Worm (Caenorhabditis elegans): ENCODE measurements around the gene C05D11.5.

The C05D11.5 gene

DNA sequence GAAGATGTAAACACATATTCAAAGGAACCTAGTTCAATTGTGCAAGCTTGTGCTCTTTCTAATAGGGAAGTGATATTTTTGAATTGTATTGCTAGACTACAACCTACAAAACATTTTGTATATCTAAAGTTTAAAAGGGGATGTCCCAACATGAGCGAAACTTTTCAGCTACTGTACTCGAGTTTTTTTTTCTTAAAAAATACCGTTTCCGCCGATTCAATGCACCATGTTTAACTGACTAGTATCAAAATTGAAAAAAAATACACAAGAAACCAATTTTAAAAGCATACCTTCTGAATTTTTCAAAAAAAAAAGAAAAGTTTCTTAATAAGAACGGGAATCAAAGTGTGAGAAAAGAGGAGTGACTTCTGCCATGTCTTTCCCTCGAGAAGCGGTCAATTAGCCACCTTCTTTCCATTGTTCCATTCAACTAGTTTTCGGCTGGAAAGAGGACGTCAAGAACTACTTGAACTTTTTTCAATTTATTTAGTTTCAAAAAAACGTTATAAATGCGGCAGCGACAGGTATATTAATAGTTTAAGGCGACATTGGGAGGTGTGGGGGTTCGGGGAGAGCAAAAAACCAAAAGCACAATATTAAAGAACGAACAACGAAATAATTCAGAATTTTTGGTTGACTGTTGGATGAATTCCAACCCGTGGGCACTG is 3.6 kb upstream of the C05D11.5 start, which contains the start of gene nas-4:
TSS of gene nas-4 (minus strand) at position 351 of the 668 bp plus-strand sequence.
- TF ChIP-seq nhr-28 (tag; optimal IDR thresholded peaks at IDR 0.05) (no peak), ceh-83 (GFP tag; optimal IDR thresholded peaks at IDR 0.05) (no peak), unc-62 (GFP tag; optimal IDR thresholded peaks at IDR 0.05) (no peak), lsy-2 (tag; optimal IDR thresholded peaks at IDR 0.05) (no peak), ces-1 (GFP tag; optimal IDR thresholded peaks at IDR 0.05) (no peak), nhr-237 (tag; optimal IDR thresholded peaks at IDR 0.05) (no peak), tbx-8 (GFP tag; optimal IDR thresholded peaks at IDR 0.05) (no peak), cnd-1 (tag; optimal IDR thresholded peaks at IDR 0.05) (no peak), snpc-4 (tag; optimal IDR thresholded peaks at IDR 0.05) (no peak), blmp-1 (tag; optimal IDR thresholded peaks at IDR 0.05) (no peak), bed-3 (GFP tag; optimal IDR thresholded peaks at IDR 0.05) (no peak), zip-8 (tag; optimal IDR thresholded peaks at IDR 0.05) (no peak), sem-2 (GFP tag; optimal IDR thresholded peaks at IDR 0.05) (no peak), nhr-12 (tag; optimal IDR thresholded peaks at IDR 0.05) (no peak), nhr-76 (tag; optimal IDR thresholded peaks at IDR 0.05) (no peak), ztf-11 (tag; optimal IDR thresholded peaks at IDR 0.05) (no peak), unc-39 (tag; optimal IDR thresholded peaks at IDR 0.05) (no peak), lin-13 (tag; optimal IDR thresholded peaks at IDR 0.05) (no peak), mls-2 (tag; optimal IDR thresholded peaks at IDR 0.05) (no peak), M03D4.4 (tag; optimal IDR thresholded peaks at IDR 0.05) (no peak)

DNA sequence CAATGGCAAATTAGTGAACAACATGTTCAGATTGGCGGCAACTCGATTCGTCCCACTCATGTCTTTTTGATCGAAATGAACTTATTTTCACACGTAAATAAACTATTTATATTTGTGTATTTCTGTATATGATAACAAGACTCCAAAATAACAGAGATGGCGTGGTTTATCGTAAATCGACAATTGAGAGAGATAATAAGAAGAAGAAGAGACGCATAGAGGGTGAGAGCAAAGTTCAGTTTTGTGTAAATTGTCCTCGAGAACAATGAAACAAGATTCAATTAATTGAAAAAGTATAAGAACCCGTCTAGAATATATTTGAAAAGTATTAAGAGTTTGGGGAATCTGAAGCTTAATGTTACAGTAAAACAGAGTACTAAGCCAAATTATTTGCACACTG is 384 bp downstream of the C05D11.5 start:
- TF ChIP-seq lin-13 (tag; optimal IDR thresholded peaks at IDR 0.05) (no peak), flh-1 (GFP tag; optimal IDR thresholded peaks at IDR 0.05) (no peak), lsy-2 (tag; optimal IDR thresholded peaks at IDR 0.05) (no peak)

DNA sequence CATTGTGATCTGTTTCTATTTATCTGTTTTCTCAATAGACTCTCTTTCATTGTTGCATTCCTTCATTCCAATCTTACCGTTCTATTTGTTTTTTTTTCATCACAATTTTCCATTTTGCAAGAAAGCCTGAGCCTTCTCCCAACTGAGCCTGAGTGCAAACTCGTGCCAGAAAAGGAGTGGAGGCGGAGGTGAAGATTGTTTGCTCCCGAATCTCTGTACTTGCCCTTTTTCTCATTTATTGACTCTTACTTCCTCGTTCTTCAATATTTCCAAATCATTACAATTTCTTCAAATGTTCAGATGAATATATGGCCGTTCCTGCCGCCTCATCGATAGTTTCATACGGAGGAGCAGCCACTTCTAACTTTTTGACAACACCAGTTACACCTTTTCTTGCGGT is 5.0 kb downstream of the C05D11.5 start, which contains the start of gene let-756:
TSS of gene let-756 (plus strand) at position 301 of the 400 bp plus-strand sequence.
- TF ChIP-seq bed-3 (GFP tag; optimal IDR thresholded peaks at IDR 0.05) (no peak), ceh-43 (GFP tag; optimal IDR thresholded peaks at IDR 0.05) (no peak), nhr-12 (tag; optimal IDR thresholded peaks at IDR 0.05) (no peak), lsy-2 (tag; optimal IDR thresholded peaks at IDR 0.05) (no peak), drap-1 (GFP tag; optimal IDR thresholded peaks at IDR 0.05) (no peak), nhr-76 (tag; optimal IDR thresholded peaks at IDR 0.05) (no peak), ham-2 (GFP tag; optimal IDR thresholded peaks at IDR 0.05) (no peak), unc-39 (tag; optimal IDR thresholded peaks at IDR 0.05) (no peak), sem-2 (GFP tag; optimal IDR thresholded peaks at IDR 0.05) (no peak), snpc-4 (tag; optimal IDR thresholded peaks at IDR 0.05) (no peak), flh-1 (GFP tag; optimal IDR thresholded peaks at IDR 0.05) (no peak), elt-1 (tag; optimal IDR thresholded peaks at IDR 0.05; ENCODE audit: borderline replicate concordance, insufficient read depth) (no peak)

DNA sequence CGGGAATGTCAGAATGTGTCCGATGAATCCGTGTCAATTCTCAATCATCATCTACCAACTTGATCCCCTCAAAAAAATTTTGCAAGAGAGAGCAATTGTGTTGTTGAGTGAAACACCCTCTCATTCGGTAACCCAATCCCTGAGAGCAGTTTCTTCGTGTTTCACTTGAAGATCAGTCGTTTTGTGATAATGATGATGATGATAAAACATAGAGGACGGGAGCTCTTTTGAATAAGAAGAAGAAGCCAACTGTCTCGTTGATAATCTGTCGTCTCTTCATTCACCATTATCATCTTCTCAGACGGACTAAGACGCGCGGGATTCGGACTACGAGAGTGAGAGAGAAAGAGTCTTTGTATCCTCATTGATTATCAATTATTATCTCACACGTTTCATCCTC is 6.7 kb downstream of the C05D11.5 start:
- TF ChIP-seq M03D4.4 (tag; optimal IDR thresholded peaks at IDR 0.05) (no peak), zip-8 (tag; optimal IDR thresholded peaks at IDR 0.05) (no peak), unc-62 (GFP tag; optimal IDR thresholded peaks at IDR 0.05) (peak; percentile 88), mab-5 (tag; optimal IDR thresholded peaks at IDR 0.05) (peak; percentile 30), hlh-1 (tag; optimal IDR thresholded peaks at IDR 0.05) (peak; percentile 94), ceh-83 (GFP tag; optimal IDR thresholded peaks at IDR 0.05) (no peak), nhr-28 (tag; optimal IDR thresholded peaks at IDR 0.05) (no peak), lin-13 (tag; optimal IDR thresholded peaks at IDR 0.05) (no peak), unc-120 (tag; optimal IDR thresholded peaks at IDR 0.05; ENCODE audit: poor library complexity, severe bottlenecking) (peak; percentile 66)

DNA sequence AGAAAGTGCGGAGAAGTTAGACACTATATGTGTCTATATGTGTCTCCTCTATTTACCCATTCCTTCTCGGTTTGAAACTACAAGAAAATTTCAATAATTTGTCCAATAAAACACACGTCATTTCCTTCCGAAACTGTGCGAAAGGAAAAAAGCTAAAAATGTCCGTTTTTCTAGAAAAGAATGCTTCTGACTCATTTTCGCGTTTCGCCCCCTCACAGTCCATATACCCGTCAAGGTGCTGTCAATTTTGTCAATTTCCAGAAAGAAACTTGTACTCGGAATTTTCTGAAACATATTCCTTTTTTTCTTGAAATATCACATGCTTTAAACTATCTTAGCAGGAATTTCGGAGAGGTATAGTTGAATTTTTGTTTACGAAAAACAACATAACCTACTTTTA is 9.0 kb downstream of the C05D11.5 start:
- TF ChIP-seq cnd-1 (tag; optimal IDR thresholded peaks at IDR 0.05), result no peak
- TF ChIP-seq unc-39 (tag; optimal IDR thresholded peaks at IDR 0.05), result no peak
- no peak for TF ChIP-seq sptf-1 (tag; optimal IDR thresholded peaks at IDR 0.05)
- no peak for TF ChIP-seq ztf-11 (tag; optimal IDR thresholded peaks at IDR 0.05)
- TF ChIP-seq tbx-8 (GFP tag; optimal IDR thresholded peaks at IDR 0.05), result no peak
- no peak for TF ChIP-seq mab-5 (tag; optimal IDR thresholded peaks at IDR 0.05)
- no peak for TF ChIP-seq lin-13 (tag; optimal IDR thresholded peaks at IDR 0.05)
- TF ChIP-seq pha-4 (tag; optimal IDR thresholded peaks at IDR 0.05), result no peak
- no peak for TF ChIP-seq nhr-76 (tag; optimal IDR thresholded peaks at IDR 0.05)
- TF ChIP-seq M03D4.4 (tag; optimal IDR thresholded peaks at IDR 0.05), result no peak
- no peak for TF ChIP-seq unc-120 (tag; optimal IDR thresholded peaks at IDR 0.05; ENCODE audit: poor library complexity, severe bottlenecking)
- no peak for TF ChIP-seq lsy-2 (tag; optimal IDR thresholded peaks at IDR 0.05)
- TF ChIP-seq mls-2 (tag; optimal IDR thresholded peaks at IDR 0.05), result no peak
- no peak for TF ChIP-seq ceh-43 (GFP tag; optimal IDR thresholded peaks at IDR 0.05)
- no peak for TF ChIP-seq blmp-1 (tag; optimal IDR thresholded peaks at IDR 0.05)

All from whole organism, mixed stage, embryonic.